Worm (Caenorhabditis elegans) whole organism, young adult: ENCODE data around the gene Y46D2A.2.
A peak's percentile ranks its signal among the peaks of the same experiment; 100 is the strongest.

Experiments
- C06A6.2 ChIP-seq: fragments of 200-800 bp; sonication (Bioruptor generic); conservative IDR thresholded peaks from 2 replicates; pipeline ENCODE4 v1.3.6; 2022; ENCODE audit warnings: missing genetic modification characterization, missing compliant biosample characterization
- F33H1.4 ChIP-seq: fragments of 200-800 bp; sonication (Bioruptor generic); IDR thresholded peaks from 2 replicates; pipeline ENCODE4 v1.3.6; 2022; ENCODE audit warnings: missing genetic modification reagents, missing genetic modification characterization, missing compliant biosample characterization
- F49E8.2 ChIP-seq: sonication (generic microtip); optimal IDR thresholded peaks from 3 replicates; lab custom pipeline; 2017; ENCODE audit warnings: missing genetic modification characterization, mild to moderate bottlenecking, missing compliant biosample characterization, antibody characterized with exemption, moderate library complexity; ENCODE audit not compliant: insufficient read depth
- K12H6.12 ChIP-seq: fragments of 200-800 bp; sonication (Bioruptor generic); optimal IDR thresholded peaks from 2 replicates; lab custom pipeline; 2018; ENCODE audit warnings: mild to moderate bottlenecking, missing genetic modification characterization, missing compliant biosample characterization
- Y53F4B.3 ChIP-seq: fragments of 200-800 bp; sonication (Bioruptor generic); IDR thresholded peaks from 2 replicates; pipeline ENCODE4 v1.3.6; 2022; ENCODE audit warnings: missing genetic modification reagents, missing genetic modification characterization, missing compliant biosample characterization
- Y95B8A.8 ChIP-seq: fragments of 200-800 bp; sonication (Bioruptor generic); IDR thresholded peaks from 2 replicates; pipeline ENCODE4 v1.3.6; 2022; ENCODE audit warnings: missing genetic modification reagents, missing genetic modification characterization, missing compliant biosample characterization
- ZK185.1 ChIP-seq: sonication (generic microtip); optimal IDR thresholded peaks from 2 replicates; lab custom pipeline; 2016; ENCODE audit warnings: mild to moderate bottlenecking, missing genetic modification characterization, missing compliant biosample characterization; ENCODE audit not compliant: poor library complexity, severe bottlenecking
- ama-1 ChIP-seq, 3 experiments: fragments of 150-350 bp in 1 of 3; sonication (generic microtip) in 2 of 3; optimal IDR thresholded peaks; 2 replicates each; lab custom pipeline; 2014 to 2018; ENCODE audit warnings: missing biosample characterization in 2 of 3, missing genetic modification characterization in 2 of 3, missing genetic modification reagents in 2 of 3
- aptf-2 ChIP-seq: fragments of 200-800 bp; sonication (Bioruptor generic); conservative IDR thresholded peaks from 2 replicates; pipeline ENCODE4 v1.3.6; 2022; ENCODE audit warnings: missing genetic modification reagents, missing genetic modification characterization, missing compliant biosample characterization
- aptf-3 ChIP-seq: fragments of 200-800 bp; sonication (Bioruptor generic); IDR thresholded peaks from 2 replicates; pipeline ENCODE4 v1.3.6; 2022; ENCODE audit warnings: missing genetic modification characterization, missing compliant biosample characterization
- attf-3 ChIP-seq: fragments of 200-800 bp; sonication (Bioruptor generic); conservative IDR thresholded peaks from 2 replicates; pipeline ENCODE4 v1.3.6; 2022; ENCODE audit warnings: missing genetic modification reagents, missing genetic modification characterization, missing compliant biosample characterization
- bed-1 ChIP-seq: fragments of 200-800 bp; sonication (Bioruptor generic); IDR thresholded peaks from 2 replicates; pipeline ENCODE4 v1.3.6; 2022; ENCODE audit warnings: missing genetic modification reagents, missing genetic modification characterization, missing compliant biosample characterization
- efl-1 ChIP-seq: fragments of 150-350 bp; optimal IDR thresholded peaks from 2 replicates; lab custom pipeline; 2014; ENCODE audit warnings: missing biosample characterization, missing genetic modification reagents, missing genetic modification characterization
- egl-44 ChIP-seq: fragments of 200-800 bp; sonication (Bioruptor generic); IDR thresholded peaks from 2 replicates; pipeline ENCODE4 v1.3.6; 2022; ENCODE audit warnings: missing genetic modification reagents, missing genetic modification characterization, missing compliant biosample characterization
- ekl-4 ChIP-seq: fragments of 200-800 bp; sonication (Bioruptor generic); IDR thresholded peaks from 2 replicates; pipeline ENCODE4 v1.3.6; 2022; ENCODE audit warnings: missing genetic modification reagents, missing genetic modification characterization, missing compliant biosample characterization
- ets-4 ChIP-seq: fragments of 200-800 bp; sonication (Bioruptor generic); optimal IDR thresholded peaks from 2 replicates; lab custom pipeline; 2018; ENCODE audit warnings: mild to moderate bottlenecking, missing genetic modification characterization, missing compliant biosample characterization
- hlh-12 ChIP-seq: sonication (generic microtip); optimal IDR thresholded peaks from 2 replicates; lab custom pipeline; 2016; ENCODE audit warnings: missing genetic modification characterization, missing compliant biosample characterization
- hmg-1.2 ChIP-seq: fragments of 200-800 bp; sonication (Bioruptor generic); IDR thresholded peaks from 2 replicates; pipeline ENCODE4 v1.3.6; 2022; ENCODE audit warnings: missing genetic modification reagents, missing genetic modification characterization, missing compliant biosample characterization
- hsf-1 ChIP-seq: fragments of 200-800 bp; sonication (Bioruptor generic); IDR thresholded peaks from 2 replicates; pipeline ENCODE4 v1.3.6; 2022; ENCODE audit warnings: missing genetic modification reagents, missing genetic modification characterization, missing compliant biosample characterization
- let-526 ChIP-seq: fragments of 200-800 bp; sonication (Bioruptor generic); IDR thresholded peaks from 2 replicates; pipeline ENCODE4 v1.3.6; 2022; ENCODE audit warnings: missing genetic modification reagents, missing genetic modification characterization, missing compliant biosample characterization
- lin-26 ChIP-seq: fragments of 200-800 bp; sonication (Bioruptor generic); IDR thresholded peaks from 2 replicates; pipeline ENCODE4 v1.3.6; 2022; ENCODE audit warnings: missing genetic modification reagents, missing genetic modification characterization, missing compliant biosample characterization
- lsy-27 ChIP-seq: sonication (generic microtip); optimal IDR thresholded peaks from 2 replicates; lab custom pipeline; 2017; ENCODE audit warnings: missing genetic modification characterization, mild to moderate bottlenecking, missing compliant biosample characterization, antibody characterized with exemption, missing genotype, borderline replicate concordance; ENCODE audit not compliant: insufficient read depth
- madf-6 ChIP-seq: fragments of 200-800 bp; sonication (Bioruptor generic); IDR thresholded peaks from 2 replicates; pipeline ENCODE4 v1.3.6; 2022; ENCODE audit warnings: missing genetic modification reagents, missing genetic modification characterization, missing compliant biosample characterization
- mel-28 ChIP-seq: sonication (generic microtip); optimal IDR thresholded peaks from 2 replicates; lab custom pipeline; 2016; ENCODE audit warnings: borderline replicate concordance, mild to moderate bottlenecking, missing genetic modification characterization, missing compliant biosample characterization
- nfyb-1 ChIP-seq: fragments of 200-800 bp; sonication (Bioruptor generic); IDR thresholded peaks from 2 replicates; pipeline ENCODE4 v1.3.6; 2022; ENCODE audit warnings: missing genetic modification reagents, missing genetic modification characterization, missing compliant biosample characterization
- nhr-90 ChIP-seq: sonication (generic microtip); optimal IDR thresholded peaks from 2 replicates; lab custom pipeline; 2016; ENCODE audit warnings: missing genotype, mild to moderate bottlenecking, missing genetic modification characterization, missing compliant biosample characterization
- rcor-1 ChIP-seq: fragments of 200-800 bp; sonication (Bioruptor generic); IDR thresholded peaks from 2 replicates; pipeline ENCODE4 v1.3.6; 2022; ENCODE audit warnings: missing genetic modification reagents, missing genetic modification characterization, missing compliant biosample characterization
- snpc-1.1 ChIP-seq: sonication (generic microtip); optimal IDR thresholded peaks from 2 replicates; lab custom pipeline; 2017; ENCODE audit warnings: missing genetic modification characterization, mild to moderate bottlenecking, missing compliant biosample characterization, antibody characterized with exemption, moderate library complexity, missing genotype, missing genetic modification reagents; ENCODE audit not compliant: insufficient read depth
- snpc-3.4 ChIP-seq: sonication (generic microtip); optimal IDR thresholded peaks from 2 replicates; lab custom pipeline; 2017; ENCODE audit warnings: missing genetic modification characterization, mild to moderate bottlenecking, missing compliant biosample characterization, antibody characterized with exemption, moderate library complexity, missing genotype, missing genetic modification reagents
- tbp1 ChIP-seq: fragments of 200-800 bp; sonication (Bioruptor generic); optimal IDR thresholded peaks from 2 replicates; lab custom pipeline; 2018; ENCODE audit warnings: mild to moderate bottlenecking, missing genetic modification characterization, missing compliant biosample characterization
- tlf-1 ChIP-seq: fragments of 200-800 bp; sonication (Bioruptor generic); optimal IDR thresholded peaks from 2 replicates; lab custom pipeline; 2018; ENCODE audit warnings: mild to moderate bottlenecking, missing genetic modification characterization, missing compliant biosample characterization
- xnd-1 ChIP-seq: sonication (generic microtip); optimal IDR thresholded peaks from 2 replicates; lab custom pipeline; 2016; ENCODE audit warnings: missing genotype, missing genetic modification reagents, missing genetic modification characterization, missing compliant biosample characterization
- ztf-25 ChIP-seq: fragments of 200-800 bp; sonication (Bioruptor generic); IDR thresholded peaks from 2 replicates; pipeline ENCODE4 v1.3.6; 2022; ENCODE audit warnings: missing genetic modification reagents, missing genetic modification characterization, missing compliant biosample characterization

The Y46D2A.2 gene

ce11 chrII:3323179-3323578 is at the start of gene Y46D2A.2:
Gene Y46D2A.2, minus strand, starts transcription at chrII:3323279.
- TF ChIP-seq F49E8.2: no peak
- TF ChIP-seq, all 124 proteins: peak for 0

ce11 chrII:3371010-3371409 is 47.9 kb upstream of the Y46D2A.2 start, which contains the start of gene bath-23:
Gene bath-23, plus strand, starts transcription at chrII:3371310.
- TF ChIP-seq ama-1 (optimal IDR thresholded peaks at IDR 0.05; lab: Kevin White, UChicago): no peak
- TF ChIP-seq ama-1 (GFP tag; optimal IDR thresholded peaks at IDR 0.05; lab: Kevin White, UChicago): no peak
- TF ChIP-seq rcor-1 (GFP tag; lab: Robert Waterston, UW): no peak
- TF ChIP-seq tbp1 (GFP tag; lab: Kevin White, UChicago): no peak
- no peak for TF ChIP-seq let-526

DNA sequence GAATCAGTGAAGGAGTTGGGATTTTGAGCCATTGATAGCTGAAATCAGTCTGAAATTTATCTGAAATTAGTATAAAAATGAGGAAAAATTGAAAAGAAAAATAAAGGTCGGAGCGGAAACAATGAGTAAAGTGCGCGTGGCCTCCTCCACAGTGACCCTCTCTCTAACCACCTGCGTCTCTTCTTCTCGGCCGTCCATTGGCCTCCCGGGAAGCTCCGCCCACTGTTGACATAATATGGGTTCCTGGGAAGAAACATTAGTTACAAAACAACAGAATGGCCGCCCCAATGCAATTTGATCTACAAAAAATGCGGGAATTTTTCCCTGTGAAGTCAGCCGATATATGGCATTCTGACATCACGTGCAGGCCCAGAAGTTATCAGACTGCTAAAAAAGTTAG is 47.0 kb upstream of the Y46D2A.2 start, which contains the start of gene Y49F6C.8:
Gene Y49F6C.8, minus strand, starts transcription at position 51 of the 400 bp plus-strand sequence.
- TF ChIP-seq hmg-1.2 (peak; percentile 59; the same call in 1 of the 2 replicates), madf-6 (GFP tag; lab: Robert Waterston, UW) (peak; percentile 72), xnd-1 (tag; lab: Kevin White, UChicago) (peak; percentile 8), ZK185.1 (tag; lab: Kevin White, UChicago) (no peak), bed-1 (GFP tag; lab: Robert Waterston, UW) (no peak), aptf-2 (peak; percentile 98), nfyb-1 (peak; percentile 94), aptf-3 (GFP tag; lab: Robert Waterston, UW) (peak; percentile 85; the same call in 1 of the 2 replicates), efl-1 (GFP tag; lab: Kevin White, UChicago) (peak; percentile 30), Y53F4B.3 (GFP tag; lab: Robert Waterston, UW) (no peak)

DNA sequence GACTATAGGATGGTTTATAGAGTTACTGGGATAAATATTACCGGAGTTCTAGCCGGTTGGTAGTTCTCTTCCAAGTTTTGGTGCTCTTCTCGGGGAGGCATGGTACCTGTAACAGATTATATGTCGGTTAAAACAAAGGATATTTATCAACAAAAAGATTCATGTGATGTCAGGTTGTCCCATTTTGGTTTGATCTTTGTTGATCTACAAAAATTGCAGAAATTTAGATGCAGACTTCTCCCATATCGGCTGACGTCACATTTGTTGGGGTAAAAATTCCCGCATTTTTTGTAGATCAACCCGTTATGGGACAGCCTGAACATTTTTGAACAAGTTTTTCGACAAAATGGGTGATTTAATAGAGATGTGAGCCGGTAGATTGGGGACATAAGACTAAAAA is 45.0 kb upstream of the Y46D2A.2 start, which contains the start of gene Y49F6C.7:
Gene Y49F6C.7, minus strand, starts transcription at position 101 of the 400 bp plus-strand sequence.
- TF ChIP-seq attf-3 (GFP tag; lab: Robert Waterston, UW) (no peak), mel-28 (no peak), Y95B8A.8 (GFP tag; lab: Robert Waterston, UW) (no peak), hsf-1 (GFP tag; lab: Robert Waterston, UW) (no peak), egl-44 (GFP tag; lab: Robert Waterston, UW) (no peak), snpc-3.4 (tag; lab: Kevin White, UChicago) (no peak), ekl-4 (GFP tag; lab: Robert Waterston, UW) (no peak), aptf-3 (GFP tag; lab: Robert Waterston, UW) (no peak), lin-26 (GFP tag; lab: Robert Waterston, UW) (no peak), hlh-12 (no peak), tlf-1 (GFP tag; lab: Kevin White, UChicago) (no peak), F33H1.4 (GFP tag; lab: Robert Waterston, UW) (no peak), ama-1 (optimal IDR thresholded peaks at IDR 0.05; lab: Kevin White, UChicago) (no peak), ama-1 (GFP tag; optimal IDR thresholded peaks at IDR 0.05; lab: Kevin White, UChicago) (no peak)
- TF ChIP-seq, all 124 proteins: peak for 0

DNA sequence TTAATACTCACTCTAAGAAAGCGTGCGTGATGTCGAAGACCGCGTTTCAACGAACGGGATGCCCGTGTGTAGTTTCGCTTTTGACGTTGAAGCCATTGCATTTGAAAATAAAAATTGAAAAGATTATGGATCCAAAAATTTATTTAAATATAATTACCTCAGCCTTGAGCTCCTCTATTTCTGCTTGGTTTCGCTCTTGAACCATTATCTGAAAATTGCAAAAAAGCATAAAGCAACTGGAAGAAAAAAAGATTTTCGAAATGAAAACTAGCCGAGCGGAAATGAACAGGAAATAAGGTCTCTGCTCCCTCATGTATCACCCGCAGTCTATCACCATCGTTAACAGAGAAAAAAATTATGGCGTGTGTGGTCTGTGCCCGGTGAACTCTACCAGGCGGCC is 44.0 kb upstream of the Y46D2A.2 start, which contains the start of gene Y49F6C.6:
Gene Y49F6C.6, minus strand, starts transcription at position 101 of the 400 bp plus-strand sequence.
- TF ChIP-seq ekl-4 (GFP tag; lab: Robert Waterston, UW) (no peak), C06A6.2 (no peak), attf-3 (GFP tag; lab: Robert Waterston, UW) (no peak), snpc-1.1 (tag; lab: Kevin White, UChicago) (no peak), ets-4 (GFP tag; lab: Kevin White, UChicago) (no peak), aptf-2 (no peak), nhr-90 (tag; lab: Kevin White, UChicago) (no peak), K12H6.12 (no peak), ztf-25 (no peak), lsy-27 (tag; lab: Kevin White, UChicago) (no peak)
